Fruit fly (Drosophila melanogaster): ENCODE data around the gene CG3999.

The CG3999 gene

dm6 chr3R:10261800-10262199 is 10.5 kb downstream of the CG3999 start, which contains the start of the genes Sirt6 and pont (continued):
- TF ChIP-seq Hr39 (GFP tag; optimal IDR thresholded peaks at IDR 0.05), result peak; percentile 79
- peak; percentile 79 for TF ChIP-seq CG6808 (GFP tag; optimal IDR thresholded peaks at IDR 0.05)
- TF ChIP-seq CG31627 (GFP tag; optimal IDR thresholded peaks at IDR 0.05), result peak; percentile 80
- TF ChIP-seq cyc (GFP tag; optimal IDR thresholded peaks at IDR 0.05), result peak; percentile 87
- peak; percentile 81 for TF ChIP-seq Smox (GFP tag; optimal IDR thresholded peaks at IDR 0.05)
- peak; percentile 96 for TF ChIP-seq CG10631 (GFP tag; optimal IDR thresholded peaks at IDR 0.05)
- TF ChIP-seq net (GFP tag; optimal IDR thresholded peaks at IDR 0.05), result peak; percentile 89
- TF ChIP-seq CG6163 (GFP tag; IDR thresholded peaks at IDR 0.05), result no peak
- peak; percentile 74 to 88 for TF ChIP-seq salr (GFP tag; optimal IDR thresholded peaks at IDR 0.05)
- peak; percentile 79 for TF ChIP-seq CG1621 (tag; optimal IDR thresholded peaks at IDR 0.05)
- no peak for TF ChIP-seq CG8119 (GFP tag; IDR thresholded peaks at IDR 0.05)
- peak; percentile 54 for TF ChIP-seq dac (GFP tag; optimal IDR thresholded peaks at IDR 0.05)
- TF ChIP-seq CG6276 (GFP tag; optimal IDR thresholded peaks at IDR 0.05), result peak; percentile 84
- peak; percentile 15 for TF ChIP-seq Eip93F (GFP tag; optimal IDR thresholded peaks at IDR 0.05)
- TF ChIP-seq ss (GFP tag; optimal IDR thresholded peaks at IDR 0.05), result peak; percentile 80 to 88
- TF ChIP-seq Sox14 (GFP tag; optimal IDR thresholded peaks at IDR 0.05), result peak; percentile 84
- peak; percentile 90 for TF ChIP-seq Sox15 (GFP tag; optimal IDR thresholded peaks at IDR 0.05)
- peak; percentile 67 for TF ChIP-seq Ets21C (GFP tag; optimal IDR thresholded peaks at IDR 0.05)
- TF ChIP-seq Gug (GFP tag; IDR thresholded peaks at IDR 0.05), result no peak
- TF ChIP-seq topi (GFP tag; optimal IDR thresholded peaks at IDR 0.05), result peak; percentile 83
- peak; percentile 89 for TF ChIP-seq Lpt (GFP tag; optimal IDR thresholded peaks at IDR 0.05)
- no peak for TF ChIP-seq CG11294 (GFP tag; IDR thresholded peaks at IDR 0.05)
- peak; percentile 85 for TF ChIP-seq spab (GFP tag; optimal IDR thresholded peaks at IDR 0.05)
- TF ChIP-seq Hr38 (GFP tag; optimal IDR thresholded peaks at IDR 0.05), result no peak
- TF ChIP-seq CG8319 (GFP tag; optimal IDR thresholded peaks at IDR 0.05), result peak; percentile 83
- TF ChIP-seq vri (GFP tag; optimal IDR thresholded peaks at IDR 0.05), result no peak
- TF ChIP-seq Ets96B (tag; optimal IDR thresholded peaks at IDR 0.05), result peak; percentile 96
- peak; percentile 90 for TF ChIP-seq CG11902 (GFP tag; optimal IDR thresholded peaks at IDR 0.05)
- peak; percentile 83 for TF ChIP-seq CG16779 (tag; optimal IDR thresholded peaks at IDR 0.05)
- peak; percentile 93 for TF ChIP-seq CG10669 (GFP tag; optimal IDR thresholded peaks at IDR 0.05)
- TF ChIP-seq CG8632 (GFP tag; optimal IDR thresholded peaks at IDR 0.05), result peak; percentile 93
- TF ChIP-seq Hr4 (GFP tag; optimal IDR thresholded peaks at IDR 0.05), result peak; percentile 87
- TF ChIP-seq dsx (GFP tag; optimal IDR thresholded peaks at IDR 0.05; ENCODE audit: poor library complexity, severe bottlenecking), result peak; percentile 96
- TF ChIP-seq CG34406 (GFP tag; optimal IDR thresholded peaks at IDR 0.05), result peak; percentile 95
- peak; percentile 92 for TF ChIP-seq esn (GFP tag; optimal IDR thresholded peaks at IDR 0.05)
- peak; percentile 86 for TF ChIP-seq Blimp-1 (GFP tag; optimal IDR thresholded peaks at IDR 0.05)
- TF ChIP-seq Met (GFP tag; optimal IDR thresholded peaks at IDR 0.05), result peak; percentile 83

- TF ChIP-seq CG11294 (GFP tag; IDR thresholded peaks at IDR 0.05) (no peak), CG8319 (GFP tag; optimal IDR thresholded peaks at IDR 0.05) (peak; percentile 75), CG31627 (GFP tag; optimal IDR thresholded peaks at IDR 0.05) (peak; percentile 96), CG6276 (GFP tag; optimal IDR thresholded peaks at IDR 0.05) (peak; percentile 93), topi (GFP tag; optimal IDR thresholded peaks at IDR 0.05) (peak; percentile 90), vri (GFP tag; optimal IDR thresholded peaks at IDR 0.05) (peak; percentile 87), Hr39 (GFP tag; optimal IDR thresholded peaks at IDR 0.05) (peak; percentile 94), Gug (GFP tag; IDR thresholded peaks at IDR 0.05) (no peak), CG11902 (GFP tag; optimal IDR thresholded peaks at IDR 0.05) (peak; percentile 89), fkh (GFP tag; optimal IDR thresholded peaks at IDR 0.05) (peak; percentile 63), Lpt (GFP tag; optimal IDR thresholded peaks at IDR 0.05) (peak; percentile 64), svp (GFP tag) (peak; percentile 96), Sox102F (GFP tag; optimal IDR thresholded peaks at IDR 0.05) (peak; percentile 77), dsx (GFP tag; optimal IDR thresholded peaks at IDR 0.05; ENCODE audit: poor library complexity, severe bottlenecking) (peak; percentile 32), CG1621 (tag; optimal IDR thresholded peaks at IDR 0.05) (peak; percentile 55), dac (GFP tag; optimal IDR thresholded peaks at IDR 0.05) (peak; percentile 59), Hr38 (GFP tag; optimal IDR thresholded peaks at IDR 0.05) (peak; percentile 62), Ets21C (GFP tag; optimal IDR thresholded peaks at IDR 0.05) (peak; percentile 89), Smox (GFP tag; optimal IDR thresholded peaks at IDR 0.05) (peak; percentile 86), fd59A (GFP tag; optimal IDR thresholded peaks at IDR 0.05) (peak; percentile 29), acj6 (GFP tag; optimal IDR thresholded peaks at IDR 0.05) (peak; percentile 84), spab (GFP tag; optimal IDR thresholded peaks at IDR 0.05) (no peak), net (GFP tag; optimal IDR thresholded peaks at IDR 0.05) (peak; percentile 78), Eip75B (GFP tag; optimal IDR thresholded peaks at IDR 0.05) (peak; percentile 94), CG3032 (tag; optimal IDR thresholded peaks at IDR 0.05) (peak; percentile 88), OdsH (GFP tag; optimal IDR thresholded peaks at IDR 0.05) (peak; percentile 89), CG8632 (GFP tag; optimal IDR thresholded peaks at IDR 0.05) (peak; percentile 60), CG6854 (GFP tag; optimal IDR thresholded peaks at IDR 0.05) (peak; percentile 69), Met (GFP tag; optimal IDR thresholded peaks at IDR 0.05) (peak; percentile 81)
Measured at dm6 chr3R:10263972-10264536, 12.7 kb downstream of the CG3999 start, which contains the start of gene Nuak. Nuak (plus strand) TSS chr3R:10264306.

All from whole organism, prepupa.